Worm (Caenorhabditis elegans): Measurements from ENCODE around the gene Y62E10A.3.

The Y62E10A.3 gene

DNA sequence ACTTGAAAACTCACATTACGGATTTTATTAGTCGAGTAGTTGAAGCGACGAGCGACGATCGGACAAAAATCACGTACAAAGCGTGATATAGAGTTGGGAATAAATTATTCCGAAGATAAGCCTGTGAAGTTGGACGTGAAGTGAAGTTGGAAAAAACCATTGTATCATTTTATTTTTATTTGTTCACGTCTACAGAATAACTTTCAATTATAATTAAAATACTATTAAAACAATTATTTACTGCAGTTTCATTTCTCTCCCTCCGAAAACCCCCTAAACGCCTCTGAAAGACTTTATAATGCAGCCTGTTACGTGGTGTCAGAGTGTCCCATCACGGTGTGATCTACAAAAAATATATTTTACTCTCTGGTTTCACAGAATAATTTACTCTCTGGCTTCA lies at the start of gene Y62E10A.3:
Gene Y62E10A.3 (minus strand): TSS at position 101 of the 400 bp plus-strand sequence.
- no peak for TF ChIP-seq madf-8 (GFP tag; conservative IDR thresholded peaks at IDR 0.05)
- no peak for TF ChIP-seq B0019.2 (GFP tag; conservative IDR thresholded peaks at IDR 0.05)
- no peak for TF ChIP-seq B0336.3 (GFP tag; IDR thresholded peaks at IDR 0.05)
- no peak for TF ChIP-seq madf-10 (tag; optimal IDR thresholded peaks at IDR 0.05)
- no peak for TF ChIP-seq mcd-1 (GFP tag; IDR thresholded peaks at IDR 0.05)
- no peak for TF ChIP-seq nfya-1 (tag; optimal IDR thresholded peaks at IDR 0.05; ENCODE audit: borderline replicate concordance, insufficient read depth)
- no peak for TF ChIP-seq sea-2 (GFP tag; IDR thresholded peaks at IDR 0.05)
- TF ChIP-seq lag-1 (GFP tag; IDR thresholded peaks at IDR 0.05), result no peak

DNA sequence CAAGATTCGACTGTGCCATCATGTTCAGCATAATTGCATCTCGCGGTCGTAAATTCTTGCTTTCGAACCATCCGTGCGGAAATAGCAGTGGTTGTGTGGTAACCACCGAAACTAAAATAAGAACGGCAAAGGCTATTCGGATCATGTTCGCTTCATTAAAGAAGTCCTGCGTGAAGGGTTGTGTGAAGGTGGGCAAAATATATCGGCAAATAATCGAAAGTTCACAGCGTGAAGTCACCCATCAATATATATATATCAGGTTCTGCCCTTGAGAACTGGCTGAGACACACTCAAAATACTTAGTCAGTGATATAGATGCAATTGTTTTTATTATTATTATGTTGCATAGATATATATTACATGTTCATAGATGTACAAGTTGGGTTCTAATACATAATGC lies 48.0 kb upstream of the Y62E10A.3 start, which contains the start of gene Y62E10A.19:
Gene Y62E10A.19 (minus strand): TSS at position 289 of the 400 bp plus-strand sequence.
- TF ChIP-seq madf-6 (GFP tag; IDR thresholded peaks at IDR 0.05), result no peak
- no peak for TF ChIP-seq F49E8.2 (tag; optimal IDR thresholded peaks at IDR 0.05; ENCODE audit: insufficient read depth)
- no peak for TF ChIP-seq aptf-2 (GFP tag; conservative IDR thresholded peaks at IDR 0.05)
- TF ChIP-seq ztf-25 (GFP tag; IDR thresholded peaks at IDR 0.05), result no peak
- TF ChIP-seq gei-17 (GFP tag; optimal IDR thresholded peaks at IDR 0.05), result no peak
- TF ChIP-seq sea-2 (GFP tag; IDR thresholded peaks at IDR 0.05), result no peak
- no peak for TF ChIP-seq Y95B8A.8 (GFP tag; IDR thresholded peaks at IDR 0.05)
- no peak for TF ChIP-seq B0019.2 (GFP tag; conservative IDR thresholded peaks at IDR 0.05)
- TF ChIP-seq mcd-1 (GFP tag; IDR thresholded peaks at IDR 0.05), result no peak
- TF ChIP-seq tbp1 (GFP tag; optimal IDR thresholded peaks at IDR 0.05), result no peak
- no peak for TF ChIP-seq hlh-12 (tag; optimal IDR thresholded peaks at IDR 0.05)
- no peak for TF ChIP-seq zim-3 (tag; optimal IDR thresholded peaks at IDR 0.05)
- no peak for TF ChIP-seq lin-35 (GFP tag; optimal IDR thresholded peaks at IDR 0.05)
- no peak for TF ChIP-seq tbx-9 (tag; optimal IDR thresholded peaks at IDR 0.05; ENCODE audit: borderline replicate concordance)
- TF ChIP-seq lin-40 (tag; optimal IDR thresholded peaks at IDR 0.05), result no peak
- TF ChIP-seq let-607 (tag; optimal IDR thresholded peaks at IDR 0.05), result no peak

DNA sequence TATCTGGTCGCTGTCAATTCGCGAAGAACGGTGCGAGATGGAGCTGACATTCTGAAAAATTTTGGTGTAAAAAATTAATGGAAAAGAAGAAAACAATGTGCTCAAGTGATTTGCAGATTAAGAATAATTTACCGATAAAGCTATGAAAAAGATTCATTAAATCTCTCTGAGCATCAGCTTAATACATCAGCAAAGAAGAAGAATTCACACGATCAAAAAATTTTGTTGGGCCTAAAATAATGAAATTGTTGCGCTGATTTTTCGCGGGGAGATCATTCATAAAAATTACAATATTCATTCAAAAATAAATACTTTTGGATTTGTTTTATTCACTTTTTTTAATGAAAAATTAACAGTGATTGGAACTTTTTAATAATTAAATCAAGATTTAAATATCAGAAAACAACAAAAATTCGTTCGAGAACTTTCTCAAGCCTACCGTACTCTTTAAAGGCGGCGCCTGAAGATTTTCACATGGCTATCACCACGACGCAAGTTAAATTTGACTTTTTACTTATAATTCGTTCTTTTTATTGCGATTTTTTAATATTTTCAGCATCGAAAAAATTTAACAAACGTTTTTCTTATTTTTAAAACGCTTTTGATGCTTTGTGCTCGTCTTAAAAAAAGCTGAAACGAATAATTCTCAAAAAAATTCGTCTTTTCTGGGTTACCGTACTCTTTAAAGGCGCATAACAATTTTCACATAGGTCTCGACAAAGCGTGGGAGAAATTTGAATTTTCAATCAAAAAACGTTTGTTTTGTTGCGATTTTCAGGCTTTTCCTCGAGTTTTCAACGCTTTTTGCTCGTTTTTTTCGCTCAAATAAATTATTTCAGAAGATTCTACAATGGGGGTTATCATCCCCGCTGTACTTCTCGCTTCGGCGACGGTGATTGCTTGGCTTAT lies 40.7 kb upstream of the Y62E10A.3 start, which contains the start of the genes memi-2 and cyp-31A5:
Gene memi-2 (minus strand): TSS at position 51 of the 909 bp plus-strand sequence.
Gene cyp-31A5 (plus strand): TSS at position 834 of the 909 bp plus-strand sequence.
- TF ChIP-seq F33H1.4 (GFP tag; IDR thresholded peaks at IDR 0.05) (peak; percentile 59), efl-1 (GFP tag; optimal IDR thresholded peaks at IDR 0.05) (peak; percentile 64), madf-6 (GFP tag; IDR thresholded peaks at IDR 0.05) (peak; percentile 66), let-526 (GFP tag; IDR thresholded peaks at IDR 0.05) (no peak), tbx-9 (tag; optimal IDR thresholded peaks at IDR 0.05; ENCODE audit: borderline replicate concordance) (no peak), ceh-91 (GFP tag; IDR thresholded peaks at IDR 0.05) (0 out of 2 replicates have a peak, but pooled peaks have one; percentile 32), snpc-1.3 (tag; optimal IDR thresholded peaks at IDR 0.05; ENCODE audit: insufficient read depth) (peak; percentile 17), lsl-1 (GFP tag; optimal IDR thresholded peaks at IDR 0.05) (peak; percentile 81), hrde-1 (tag; optimal IDR thresholded peaks at IDR 0.05; ENCODE audit: borderline replicate concordance) (no peak), snpc-4 (GFP tag; optimal IDR thresholded peaks at IDR 0.05) (no peak), snpc-4 (tag; optimal IDR thresholded peaks at IDR 0.05) (peak in 1 of 4 experiments; percentile 36), hsf-1 (GFP tag; IDR thresholded peaks at IDR 0.05) (peak; percentile 89)
